Worm (Caenorhabditis elegans) whole organism, L4/young adult: ENCODE results near the gene C01G5.7.

ENCODE experiments used
- W03F9.2 ChIP-seq: fragments of 150-350 bp; optimal IDR thresholded peaks from 2 replicates; lab custom pipeline; 2014; ENCODE audit warnings: missing biosample characterization, missing genetic modification characterization
- him-1 ChIP-seq: sonication (generic microtip); optimal IDR thresholded peaks from 2 replicates; lab custom pipeline; 2016; ENCODE audit warnings: missing genotype, missing genetic modification reagents, missing genetic modification characterization, missing compliant biosample characterization

DNA sequence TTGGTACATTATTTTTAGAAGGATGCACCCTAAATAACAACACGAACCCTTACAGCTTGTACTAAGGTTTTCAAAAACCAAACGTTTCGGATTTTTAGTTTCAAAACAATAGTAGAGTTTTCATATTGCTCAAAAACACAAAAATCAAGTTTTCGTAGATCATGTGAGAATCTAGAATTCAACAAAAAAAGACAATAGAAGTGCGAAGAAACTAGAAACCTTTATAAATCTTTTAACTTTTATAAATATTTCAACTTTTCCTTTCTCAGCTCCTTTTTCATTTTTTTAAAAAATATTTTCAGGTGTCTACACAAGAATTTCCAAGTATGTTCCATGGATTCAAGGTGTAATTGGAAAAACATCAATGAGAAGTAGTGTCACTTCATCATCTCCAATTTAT, 42.5 kb downstream of the C01G5.7 start, which contains the start of gene best-9:
- TF ChIP-seq him-1 (no peak), W03F9.2 (tag; lab: Kevin White, UChicago) (no peak)
